Worm (Caenorhabditis elegans) whole organism, midembryonic: ENCODE measurements around the gene par-3.

Experiments
- T22C8.4 ChIP-seq: fragments of 200-800 bp; sonication (Bioruptor generic); IDR thresholded peaks from 2 replicates; pipeline ENCODE4 v1.3.6; 2022; ENCODE audit warnings: missing genetic modification characterization, missing compliant biosample characterization
- flt-1 ChIP-seq: fragments of 200-800 bp; sonication (Bioruptor generic); IDR thresholded peaks from 2 replicates; pipeline ENCODE4 v1.3.6; 2022; ENCODE audit warnings: missing genetic modification characterization, missing compliant biosample characterization

DNA sequence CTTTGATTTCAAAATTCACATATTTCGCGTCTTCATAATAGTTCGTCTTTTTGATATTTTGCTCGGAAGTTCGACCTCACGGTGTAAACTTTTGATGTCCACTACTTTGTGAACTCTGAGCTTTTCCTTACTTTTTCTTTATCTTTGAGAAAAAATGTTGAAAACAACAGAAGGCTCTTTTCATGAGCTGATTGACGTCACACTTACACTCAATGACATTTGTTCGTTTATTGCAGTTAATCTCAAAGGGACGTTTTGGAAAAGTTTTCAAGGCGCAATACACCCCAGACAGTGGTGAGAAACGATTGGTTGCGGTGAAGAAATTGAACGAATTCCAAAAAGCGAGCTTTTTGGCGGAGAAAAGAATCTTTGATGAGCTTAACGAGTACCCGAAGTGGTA lies 34.8 kb upstream of the par-3 start:
- TF ChIP-seq flt-1 (GFP tag; lab: Robert Waterston, UW) (no peak), T22C8.4 (no peak)
